Worm (Caenorhabditis elegans) whole organism, midembryonic: ENCODE results near the gene F45F2.11.

Experiments used
- T22C8.4 ChIP-seq: fragments of 200-800 bp; sonication (Bioruptor generic); IDR thresholded peaks from 2 replicates; pipeline ENCODE4 v1.3.6; 2022; ENCODE audit warnings: missing genetic modification characterization, missing compliant biosample characterization
- cog-1 ChIP-seq: sonication (generic microtip); optimal IDR thresholded peaks from 2 replicates; lab custom pipeline; 2016; ENCODE audit warnings: missing genetic modification characterization, missing compliant biosample characterization
- flt-1 ChIP-seq: fragments of 200-800 bp; sonication (Bioruptor generic); IDR thresholded peaks from 2 replicates; pipeline ENCODE4 v1.3.6; 2022; ENCODE audit warnings: missing genetic modification characterization, missing compliant biosample characterization
- klf-2 ChIP-seq: fragments of 200-800 bp; sonication (Bioruptor generic); conservative IDR thresholded peaks from 2 replicates; pipeline ENCODE4 v1.3.6; 2022; ENCODE audit warnings: missing genetic modification reagents, missing genetic modification characterization, missing compliant biosample characterization
- med-1 ChIP-seq: sonication (generic microtip); optimal IDR thresholded peaks from 2 replicates; lab custom pipeline; 2017; ENCODE audit warnings: missing genetic modification characterization, mild to moderate bottlenecking, missing compliant biosample characterization, antibody characterized with exemption, missing genetic modification reagents; ENCODE audit not compliant: insufficient read depth
- ref-1 ChIP-seq: fragments of 200-800 bp; sonication (Bioruptor generic); conservative IDR thresholded peaks from 2 replicates; pipeline ENCODE4 v1.3.6; 2022; ENCODE audit warnings: missing genetic modification reagents, missing genetic modification characterization, missing compliant biosample characterization
- tab-1 ChIP-seq: fragments of 200-800 bp; sonication (Bioruptor generic); IDR thresholded peaks from 2 replicates; pipeline ENCODE4 v1.3.6; 2022; ENCODE audit warnings: missing genetic modification characterization, missing compliant biosample characterization
- ztf-23 ChIP-seq: fragments of 200-800 bp; sonication (Bioruptor generic); IDR thresholded peaks from 2 replicates; pipeline ENCODE4 v1.3.6; 2022; ENCODE audit warnings: missing genetic modification reagents, missing genetic modification characterization, missing compliant biosample characterization
- ztf-29 ChIP-seq: fragments of 200-800 bp; sonication (Bioruptor generic); IDR thresholded peaks from 2 replicates; pipeline ENCODE4 v1.3.6; 2022; ENCODE audit warnings: missing genetic modification reagents, missing genetic modification characterization, missing compliant biosample characterization

Gene F45F2.11

DNA sequence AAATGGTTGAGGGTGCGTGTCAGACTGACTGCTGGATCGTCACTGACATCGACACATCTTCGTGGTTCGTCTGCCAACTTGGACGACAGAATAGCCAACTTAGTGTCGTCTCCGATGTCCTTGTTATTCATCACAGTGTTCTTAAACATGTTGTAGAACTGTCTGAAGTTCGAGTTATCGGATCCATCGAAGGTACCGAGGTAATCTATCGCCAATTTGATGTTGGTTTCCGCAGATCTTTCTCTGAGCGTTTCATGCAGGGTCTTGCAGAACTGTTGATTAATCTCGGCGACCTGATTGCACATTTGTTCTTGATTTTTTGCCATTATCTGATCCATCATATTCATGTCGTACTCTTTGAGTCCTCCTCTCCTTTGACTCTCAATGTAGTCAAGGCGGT lies 39.4 kb downstream of the F45F2.11 start:
- TF ChIP-seq flt-1 (GFP tag; lab: Robert Waterston, UW), result no peak
- no peak for TF ChIP-seq ref-1 (GFP tag; lab: Robert Waterston, UW)
- TF ChIP-seq T22C8.4 (GFP tag; lab: Robert Waterston, UW), result no peak
- no peak for TF ChIP-seq med-1 (GFP tag; lab: Kevin White, UChicago)

DNA sequence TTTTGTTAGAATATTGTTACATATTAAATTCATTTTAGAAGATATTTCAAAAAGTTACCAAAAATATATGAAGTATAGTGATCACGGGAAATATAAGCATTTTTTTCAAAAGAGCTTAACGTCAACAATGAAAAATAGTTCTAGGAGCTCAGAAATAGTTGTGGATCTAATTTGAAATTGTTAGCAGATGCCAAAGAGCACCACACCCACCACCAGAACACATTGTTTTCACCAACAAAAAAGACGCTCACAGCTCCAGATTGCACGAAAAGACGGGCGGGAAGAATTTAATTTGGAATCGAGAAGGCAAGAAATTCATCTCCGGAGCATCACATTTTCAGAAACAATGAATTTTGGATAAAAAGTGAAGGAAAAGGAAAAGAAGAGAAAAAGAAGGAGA lies 49.8 kb downstream of the F45F2.11 start, which contains the start of gene gplb-1:
Gene gplb-1 (minus strand): TSS at position 337 of the 400 bp plus-strand sequence.
- TF ChIP-seq T22C8.4 (GFP tag; lab: Robert Waterston, UW) (no peak), med-1 (GFP tag; lab: Kevin White, UChicago) (no peak), flt-1 (GFP tag; lab: Robert Waterston, UW) (no peak), ztf-23 (GFP tag; lab: Robert Waterston, UW) (no peak), klf-2 (GFP tag; lab: Robert Waterston, UW) (no peak), ref-1 (GFP tag; lab: Robert Waterston, UW) (no peak), tab-1 (GFP tag; lab: Robert Waterston, UW) (no peak), cog-1 (tag; lab: Kevin White, UChicago) (no peak), ztf-29 (no peak)
